Worm (Caenorhabditis elegans) whole organism, young adult: ENCODE results near the gene F52G3.7.

Experiments
- F22D6.2 ChIP-seq: sonication (generic microtip); optimal IDR thresholded peaks from 2 replicates; lab custom pipeline; 2016; ENCODE audit warnings: mild to moderate bottlenecking, missing genetic modification characterization, missing compliant biosample characterization
- F57C9.4 ChIP-seq: sonication (generic microtip); optimal IDR thresholded peaks from 2 replicates; lab custom pipeline; 2017; ENCODE audit warnings: mild to moderate bottlenecking, missing genetic modification characterization, missing compliant biosample characterization
- Y53G8AR.9 ChIP-seq: fragments of 200-800 bp; sonication (Bioruptor generic); conservative IDR thresholded peaks from 2 replicates; pipeline ENCODE4 v1.3.6; 2022; ENCODE audit warnings: missing genetic modification reagents, missing genetic modification characterization, missing compliant biosample characterization
- ama-1 ChIP-seq, 3 experiments: fragments of 150-350 bp in 1 of 3; sonication (generic microtip) in 2 of 3; optimal IDR thresholded peaks; 2 replicates each; lab custom pipeline; 2014 to 2018; ENCODE audit warnings: missing biosample characterization in 2 of 3, missing genetic modification characterization in 2 of 3, missing genetic modification reagents in 2 of 3
- egrh-3 ChIP-seq: fragments of 200-800 bp; sonication (Bioruptor generic); IDR thresholded peaks from 2 replicates; pipeline ENCODE4 v1.3.6; 2022; ENCODE audit warnings: missing genetic modification reagents, missing genetic modification characterization, missing compliant biosample characterization
- ets-4 ChIP-seq: fragments of 200-800 bp; sonication (Bioruptor generic); optimal IDR thresholded peaks from 2 replicates; lab custom pipeline; 2018; ENCODE audit warnings: mild to moderate bottlenecking, missing genetic modification characterization, missing compliant biosample characterization
- hmg-1.2 ChIP-seq: fragments of 200-800 bp; sonication (Bioruptor generic); IDR thresholded peaks from 2 replicates; pipeline ENCODE4 v1.3.6; 2022; ENCODE audit warnings: missing genetic modification reagents, missing genetic modification characterization, missing compliant biosample characterization
- snpc-4 ChIP-seq, 5 experiments: fragments of 150-350 bp in 1 of 5; sonication (generic microtip) in 4 of 5; optimal IDR thresholded peaks; 2 replicates each; lab custom pipeline; 2014 to 2018; ENCODE audit warnings: missing genetic modification characterization in 5 of 5, missing biosample characterization in 3 of 5, antibody characterized with exemption in 2 of 5, mild to moderate bottlenecking in 2 of 5, missing compliant biosample characterization in 2 of 5, missing genotype in 2 of 5, moderate library complexity in 2 of 5, missing genetic modification reagents in 1 of 5
- unc-62 ChIP-seq: fragments of 150-350 bp; optimal IDR thresholded peaks from 2 replicates; lab custom pipeline; 2014; ENCODE audit warnings: missing biosample characterization, missing genetic modification reagents, missing genetic modification characterization
- zim-3 ChIP-seq: sonication (generic microtip); optimal IDR thresholded peaks from 2 replicates; lab custom pipeline; 2017; ENCODE audit warnings: mild to moderate bottlenecking, missing genetic modification characterization, moderate library complexity, missing compliant biosample characterization

DNA sequence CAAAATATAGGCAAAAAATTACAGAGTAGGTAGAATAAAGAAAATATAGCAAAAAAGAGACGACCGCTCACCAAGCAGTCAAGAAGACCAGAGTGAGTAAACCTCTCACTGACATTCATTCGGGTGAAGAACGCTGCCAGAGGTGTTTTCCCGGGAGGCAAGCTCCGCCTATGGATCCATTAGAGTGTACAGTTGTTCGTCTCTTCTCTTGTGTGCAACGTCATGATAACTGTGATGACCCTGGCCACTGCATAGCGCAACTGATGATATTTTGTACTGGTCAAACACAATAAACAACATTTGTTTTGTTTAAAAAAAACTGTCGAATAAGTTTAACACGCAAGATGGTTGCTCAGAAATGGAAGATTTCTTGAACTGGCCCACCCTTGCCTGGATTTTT, 10.9 kb upstream of the F52G3.7 start, which contains the start of gene F52G3.8:
- no peak for TF ChIP-seq zim-3 (tag; lab: Kevin White, UChicago)
- TF ChIP-seq snpc-4 (GFP tag; optimal IDR thresholded peaks at IDR 0.05; lab: Kevin White, UChicago): no peak
- no peak for TF ChIP-seq snpc-4 (tag; optimal IDR thresholded peaks at IDR 0.05; lab: Kevin White, UChicago)
- no peak for TF ChIP-seq unc-62 (GFP tag; lab: Kevin White, UChicago)
- TF ChIP-seq Y53G8AR.9 (GFP tag; lab: Robert Waterston, UW): no peak
- TF ChIP-seq ama-1 (optimal IDR thresholded peaks at IDR 0.05; lab: Kevin White, UChicago): no peak
- TF ChIP-seq ama-1 (GFP tag; optimal IDR thresholded peaks at IDR 0.05; lab: Kevin White, UChicago): no peak
- no peak for TF ChIP-seq F22D6.2
- no peak for TF ChIP-seq F57C9.4 (tag; lab: Kevin White, UChicago)
- no peak for TF ChIP-seq ets-4 (GFP tag; lab: Kevin White, UChicago)
- TF ChIP-seq hmg-1.2 (GFP tag; lab: Robert Waterston, UW): no peak
- TF ChIP-seq egrh-3: no peak
